Worm (Caenorhabditis elegans) whole organism, young adult: ENCODE measurements around the gene C05E7.3.

ENCODE experiments used
- ceh-100 ChIP-seq: fragments of 200-800 bp; sonication (Bioruptor generic); IDR thresholded peaks from 2 replicates; pipeline ENCODE4 v1.3.6; 2022; ENCODE audit warnings: missing genetic modification reagents, missing genetic modification characterization, missing compliant biosample characterization
- hsf-1 ChIP-seq: fragments of 200-800 bp; sonication (Bioruptor generic); IDR thresholded peaks from 2 replicates; pipeline ENCODE4 v1.3.6; 2022; ENCODE audit warnings: missing genetic modification reagents, missing genetic modification characterization, missing compliant biosample characterization
- madf-6 ChIP-seq: fragments of 200-800 bp; sonication (Bioruptor generic); IDR thresholded peaks from 2 replicates; pipeline ENCODE4 v1.3.6; 2022; ENCODE audit warnings: missing genetic modification reagents, missing genetic modification characterization, missing compliant biosample characterization
- nhr-179 ChIP-seq: sonication (generic microtip); optimal IDR thresholded peaks from 2 replicates; lab custom pipeline; 2016; ENCODE audit warnings: mild to moderate bottlenecking, missing genetic modification characterization, missing compliant biosample characterization
- snpc-4 ChIP-seq, 5 experiments: fragments of 150-350 bp in 1 of 5; sonication (generic microtip) in 4 of 5; optimal IDR thresholded peaks; 2 replicates each; lab custom pipeline; 2014 to 2018; ENCODE audit warnings: missing genetic modification characterization in 5 of 5, missing biosample characterization in 3 of 5, antibody characterized with exemption in 2 of 5, mild to moderate bottlenecking in 2 of 5, missing compliant biosample characterization in 2 of 5, missing genotype in 2 of 5, moderate library complexity in 2 of 5, missing genetic modification reagents in 1 of 5
- ztf-26 ChIP-seq: sonication (generic microtip); optimal IDR thresholded peaks from 2 replicates; lab custom pipeline; 2017; ENCODE audit warnings: missing genetic modification characterization, missing compliant biosample characterization

ce11 chrX:12978569-12978968 lies 32.1 kb upstream of the C05E7.3 start:
- no peak for TF ChIP-seq snpc-4 (GFP tag; optimal IDR thresholded peaks at IDR 0.05; lab: Kevin White, UChicago)
- TF ChIP-seq snpc-4 (tag; optimal IDR thresholded peaks at IDR 0.05; lab: Kevin White, UChicago) = no peak
- no peak for TF ChIP-seq madf-6 (GFP tag; lab: Robert Waterston, UW)
- no peak for TF ChIP-seq ceh-100 (GFP tag; lab: Robert Waterston, UW)
- no peak for TF ChIP-seq hsf-1 (GFP tag; lab: Robert Waterston, UW)
- no peak for TF ChIP-seq ztf-26 (tag; lab: Kevin White, UChicago)
- TF ChIP-seq nhr-179 (tag; lab: Kevin White, UChicago) = no peak
